Comparison of ENCODE assay signal across 2 fruit fly cellular contexts in the genomic region with DNA sequence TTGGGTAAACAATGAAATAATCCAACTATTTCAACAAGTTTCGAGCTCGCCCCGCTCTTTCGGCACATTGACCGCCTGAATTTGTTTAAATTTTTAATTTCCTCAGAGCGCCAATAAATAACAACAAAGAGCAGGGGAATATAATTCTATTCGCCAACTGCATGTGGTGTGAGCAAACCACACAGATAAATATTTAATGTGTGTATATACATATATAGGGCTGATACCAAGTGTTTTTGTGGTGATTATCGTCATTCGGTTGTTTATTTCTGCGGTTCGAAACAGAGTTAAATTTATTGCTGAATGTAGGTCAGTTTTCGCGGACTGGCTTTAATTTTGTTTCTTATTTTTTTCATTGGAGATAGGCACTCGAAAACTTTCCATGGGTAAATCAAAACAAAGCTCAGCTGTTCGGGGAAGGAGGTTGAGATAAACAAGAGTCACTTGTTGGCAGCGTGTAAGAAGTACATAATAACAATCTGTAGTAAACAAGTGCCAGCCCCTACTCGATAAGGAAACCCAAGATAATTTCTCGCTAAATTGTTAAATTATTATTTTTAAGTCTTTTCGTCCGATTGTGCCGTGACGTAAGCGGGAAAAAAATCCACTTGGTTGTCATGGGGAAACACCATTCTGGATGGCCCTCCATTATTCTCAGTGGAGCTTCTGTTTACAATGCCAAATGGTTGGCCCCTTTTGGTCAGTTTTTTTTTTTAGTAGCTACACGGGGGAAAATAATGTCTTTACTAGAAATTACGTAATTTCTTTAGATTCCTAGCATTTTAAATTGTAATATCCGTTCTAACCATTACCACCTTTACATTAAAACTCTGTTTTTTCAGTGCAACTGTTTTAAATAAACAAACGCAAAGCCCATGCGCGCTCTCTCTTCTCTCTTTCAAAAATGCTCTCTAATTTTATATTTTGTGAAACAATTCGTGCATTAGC.
TF ChIP-seq lines count a peak whose summit lies in the region.

No protein-coding gene starts in this region.

TF ChIP-seq in whole organism, embryonic, 481 proteins besides CTCF, POLR2A, EP300 and RAD21 (continued from another document and continues in another):
- no peak for TF ChIP-seq pan (optimal IDR thresholded peaks at IDR 0.05; lab: Kevin White, UChicago)
- TF ChIP-seq pan (GFP tag; optimal IDR thresholded peaks at IDR 0.05 in 1 of 2, IDR thresholded peaks at IDR 0.05 in 1 of 2) = peak in 1 of 2 experiments; percentile 59
- no peak for TF ChIP-seq CG10274 (GFP tag; optimal IDR thresholded peaks at IDR 0.05; lab: Kevin White, UChicago)
- TF ChIP-seq CG2678 (tag; optimal IDR thresholded peaks at IDR 0.05; lab: Kevin White, UChicago) = peak; percentile 68
- TF ChIP-seq CG17802 (tag; optimal IDR thresholded peaks at IDR 0.05; lab: Kevin White, UChicago) = no peak
- no peak for TF ChIP-seq ssp (GFP tag; IDR thresholded peaks at IDR 0.05; lab: Robert Waterston, UW)
- TF ChIP-seq CG1233 (GFP tag; optimal IDR thresholded peaks at IDR 0.05; lab: Kevin White, UChicago) = peak; percentile 47
- no peak for TF ChIP-seq cad (GFP tag; optimal IDR thresholded peaks at IDR 0.05; lab: Kevin White, UChicago)
- TF ChIP-seq lmd (GFP tag; IDR thresholded peaks at IDR 0.05; lab: Robert Waterston, UW) = peak; percentile 50
- no peak for TF ChIP-seq CG8359 (GFP tag; optimal IDR thresholded peaks at IDR 0.05; lab: Kevin White, UChicago; ENCODE audit: borderline replicate concordance)
- TF ChIP-seq CG31388 (GFP tag; optimal IDR thresholded peaks at IDR 0.05; lab: Kevin White, UChicago) = no peak
- peak; percentile 39; the same call in 2 of the 3 replicates for TF ChIP-seq B-H1 (GFP tag; IDR thresholded peaks at IDR 0.05; lab: Robert Waterston, UW)
- 0 out of 2 replicates have a peak, but pooled peaks have one; percentile 23 for TF ChIP-seq Taf1 (GFP tag; IDR thresholded peaks at IDR 0.05; lab: Robert Waterston, UW)
- no peak for TF ChIP-seq trem (tag; optimal IDR thresholded peaks at IDR 0.05; lab: Kevin White, UChicago)
- TF ChIP-seq NC2α (GFP tag; optimal IDR thresholded peaks at IDR 0.05; lab: Kevin White, UChicago) = peak; percentile 41
- TF ChIP-seq HmgD (GFP tag; optimal IDR thresholded peaks at IDR 0.05; lab: Kevin White, UChicago) = no peak
- TF ChIP-seq Hr51 (GFP tag; optimal IDR thresholded peaks at IDR 0.05; lab: Kevin White, UChicago) = peak; percentile 47 to 67
- peak; percentile 55 for TF ChIP-seq Xrp1 (GFP tag; IDR thresholded peaks at IDR 0.05; lab: Robert Waterston, UW)
- peak; percentile 26 for TF ChIP-seq HHEX (GFP tag; optimal IDR thresholded peaks at IDR 0.05; lab: Kevin White, UChicago)
- peak; percentile 40 for TF ChIP-seq tin (GFP tag; optimal IDR thresholded peaks at IDR 0.05; lab: Kevin White, UChicago)
- no peak for TF ChIP-seq MESR4 (GFP tag; optimal IDR thresholded peaks at IDR 0.05; lab: Kevin White, UChicago)
- TF ChIP-seq CG2875 (GFP tag; optimal IDR thresholded peaks at IDR 0.05; lab: Kevin White, UChicago) = peak; percentile 27
- no peak for TF ChIP-seq Mes4 (GFP tag; optimal IDR thresholded peaks at IDR 0.05; lab: Kevin White, UChicago)
- TF ChIP-seq CG11696 (GFP tag; IDR thresholded peaks at IDR 0.05; lab: Robert Waterston, UW) = 0 out of 2 replicates have a peak, but pooled peaks have one; percentile 24
- peak; percentile 51 for TF ChIP-seq Atf-2 (GFP tag; optimal IDR thresholded peaks at IDR 0.05; lab: Kevin White, UChicago)
- no peak for TF ChIP-seq hth (optimal IDR thresholded peaks at IDR 0.05; lab: Kevin White, UChicago)
- TF ChIP-seq CG13894 (tag; optimal IDR thresholded peaks at IDR 0.05; lab: Kevin White, UChicago) = peak; percentile 40
- no peak for TF ChIP-seq br (optimal IDR thresholded peaks at IDR 0.05; lab: Kevin White, UChicago)
- TF ChIP-seq rib (GFP tag; IDR thresholded peaks at IDR 0.05; lab: Robert Waterston, UW) = peak; percentile 27
- TF ChIP-seq pb (GFP tag; optimal IDR thresholded peaks at IDR 0.05; lab: Kevin White, UChicago) = peak; percentile 32
- TF ChIP-seq Dad (GFP tag; optimal IDR thresholded peaks at IDR 0.05; lab: Kevin White, UChicago) = peak; percentile 9
- peak; percentile 14 for TF ChIP-seq CG4617 (GFP tag; optimal IDR thresholded peaks at IDR 0.05; lab: Kevin White, UChicago; ENCODE audit: borderline replicate concordance)
- no peak for TF ChIP-seq Dip2 (GFP tag; IDR thresholded peaks at IDR 0.05; lab: Robert Waterston, UW)
- peak; percentile 52; the same call in 2 of the 3 replicates for TF ChIP-seq ci (GFP tag; IDR thresholded peaks at IDR 0.05; lab: Robert Waterston, UW)
- TF ChIP-seq hb (GFP tag; IDR thresholded peaks at IDR 0.05; lab: Robert Waterston, UW; ENCODE audit: partially characterized antibody) = no peak
- TF ChIP-seq MBD-R2 (GFP tag; IDR thresholded peaks at IDR 0.05; lab: Robert Waterston, UW) = no peak; the same call in 1 of the 2 replicates
- TF ChIP-seq maf-S (GFP tag; optimal IDR thresholded peaks at IDR 0.05; lab: Kevin White, UChicago) = peak; percentile 42
- peak; percentile 20 for TF ChIP-seq CG8089 (GFP tag; optimal IDR thresholded peaks at IDR 0.05; lab: Kevin White, UChicago)
- TF ChIP-seq Mad (GFP tag; optimal IDR thresholded peaks at IDR 0.05; lab: Kevin White, UChicago) = no peak
- TF ChIP-seq prd (optimal IDR thresholded peaks at IDR 0.05; lab: Kevin White, UChicago) = no peak
- peak; percentile 70 for TF ChIP-seq prd (GFP tag; IDR thresholded peaks at IDR 0.05; lab: Robert Waterston, UW)
- TF ChIP-seq CG1792 (GFP tag; optimal IDR thresholded peaks at IDR 0.05; lab: Kevin White, UChicago) = no peak
- TF ChIP-seq CG12659 (GFP tag; optimal IDR thresholded peaks at IDR 0.05; lab: Kevin White, UChicago) = peak; percentile 47
- TF ChIP-seq sqz (GFP tag; optimal IDR thresholded peaks at IDR 0.05; lab: Kevin White, UChicago) = peak; percentile 10
- TF ChIP-seq CG17568 (GFP tag; optimal IDR thresholded peaks at IDR 0.05; lab: Kevin White, UChicago) = peak; percentile 32
- no peak for TF ChIP-seq pzg (GFP tag; optimal IDR thresholded peaks at IDR 0.05; lab: Kevin White, UChicago)
- peak; percentile 56; the same call in 2 of the 3 replicates for TF ChIP-seq ase (GFP tag; IDR thresholded peaks at IDR 0.05; lab: Robert Waterston, UW)
- peak; percentile 42 for TF ChIP-seq CG18619 (GFP tag; optimal IDR thresholded peaks at IDR 0.05; lab: Kevin White, UChicago)
- TF ChIP-seq CG4328 (GFP tag; optimal IDR thresholded peaks at IDR 0.05; lab: Kevin White, UChicago) = peak; percentile 14
- no peak for TF ChIP-seq slp2 (GFP tag; optimal IDR thresholded peaks at IDR 0.05; lab: Kevin White, UChicago)
- TF ChIP-seq disco-r (GFP tag; optimal IDR thresholded peaks at IDR 0.05; lab: Kevin White, UChicago) = no peak
- peak; percentile 20 for TF ChIP-seq CG7786 (GFP tag; optimal IDR thresholded peaks at IDR 0.05; lab: Kevin White, UChicago)
- TF ChIP-seq slou (GFP tag; optimal IDR thresholded peaks at IDR 0.05; lab: Kevin White, UChicago) = no peak
- TF ChIP-seq ara (GFP tag; IDR thresholded peaks at IDR 0.05; lab: Robert Waterston, UW) = 0 out of 2 replicates have a peak, but pooled peaks have one; percentile 19
- no peak for TF ChIP-seq Doc3 (GFP tag; IDR thresholded peaks at IDR 0.05; lab: Robert Waterston, UW; ENCODE audit: partially characterized antibody)
- no peak for TF ChIP-seq eve (GFP tag; optimal IDR thresholded peaks at IDR 0.05; lab: Kevin White, UChicago)
- no peak for TF ChIP-seq caup (GFP tag; optimal IDR thresholded peaks at IDR 0.05; lab: Kevin White, UChicago; ENCODE audit: severe bottlenecking)
- no peak for TF ChIP-seq odd (GFP tag; optimal IDR thresholded peaks at IDR 0.05; lab: Kevin White, UChicago)

TF ChIP-seq in whole organism, prepupa, 60 proteins besides CTCF, POLR2A, EP300 and RAD21 (continued from another document):
- TF ChIP-seq CG6792 (GFP tag; optimal IDR thresholded peaks at IDR 0.05; lab: Kevin White, UChicago) = peak; percentile 41
TF ChIP-seq in whole organism, prepupa: peak in this region for 37.
